Worm (Caenorhabditis elegans): ENCODE measurements around the gene F18E9.4.

The F18E9.4 gene

DNA sequence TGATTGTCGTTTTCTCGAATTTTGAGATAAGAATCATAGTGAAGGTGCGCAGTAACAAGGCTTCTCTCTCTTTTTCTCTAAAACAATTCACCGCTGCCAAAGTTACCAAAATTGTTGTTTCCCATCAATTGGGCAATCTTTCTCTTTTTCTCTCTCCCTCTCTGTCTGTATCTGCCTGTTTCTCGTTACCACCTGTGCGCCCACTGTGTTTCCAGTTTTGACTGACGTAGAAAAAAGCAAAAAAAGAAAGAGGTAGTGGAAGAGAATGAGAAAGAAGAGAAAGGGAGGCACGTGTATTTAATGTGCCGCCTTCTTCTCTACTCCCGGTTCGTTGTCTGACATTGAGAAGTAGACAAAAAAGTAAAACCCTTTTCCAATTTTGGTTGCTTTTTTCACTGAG lies 30.2 kb upstream of the F18E9.4 start:
- TF ChIP-seq nhr-48 (tag; optimal IDR thresholded peaks at IDR 0.05) (peak; percentile 71), hlh-11 (tag; optimal IDR thresholded peaks at IDR 0.05) (peak; percentile 94), spr-1 (tag; optimal IDR thresholded peaks at IDR 0.05) (peak; percentile 21), T20F7.1 (GFP tag; optimal IDR thresholded peaks at IDR 0.05) (peak; percentile 36), pqm-1 (tag; optimal IDR thresholded peaks at IDR 0.05) (peak; percentile 12), cey-2 (tag; optimal IDR thresholded peaks at IDR 0.05; ENCODE audit: borderline replicate concordance, insufficient read depth) (peak; percentile 65), set-16 (GFP tag; IDR thresholded peaks at IDR 0.05) (0 out of 2 replicates have a peak, but pooled peaks have one; percentile 8), hif-1 (tag; optimal IDR thresholded peaks at IDR 0.05) (peak in 1 of 2 experiments; percentile 72), rbr-2 (tag; optimal IDR thresholded peaks at IDR 0.05) (peak; percentile 31), dpl-1 (GFP tag; optimal IDR thresholded peaks at IDR 0.05) (peak; percentile 23), zfp-3 (GFP tag; conservative IDR thresholded peaks at IDR 0.05) (no peak), mxl-2 (GFP tag; conservative IDR thresholded peaks at IDR 0.05) (peak; percentile 81), lsy-2 (tag; optimal IDR thresholded peaks at IDR 0.05) (peak; percentile 37 to 59), ZK546.5 (tag; optimal IDR thresholded peaks at IDR 0.05) (no peak), lim-7 (GFP tag; IDR thresholded peaks at IDR 0.05) (no peak), mes-2 (tag; optimal IDR thresholded peaks at IDR 0.05; ENCODE audit: poor library complexity, severe bottlenecking) (peak; percentile 57), gei-8 (GFP tag; optimal IDR thresholded peaks at IDR 0.05) (no peak), unc-39 (tag; optimal IDR thresholded peaks at IDR 0.05) (no peak), nhr-42 (GFP tag; IDR thresholded peaks at IDR 0.05) (no peak), nhr-76 (tag; optimal IDR thresholded peaks at IDR 0.05) (peak; percentile 3), mep-1 (tag; optimal IDR thresholded peaks at IDR 0.05) (peak; percentile 75), zfp-2 (tag; optimal IDR thresholded peaks at IDR 0.05) (no peak), dmd-6 (GFP tag; IDR thresholded peaks at IDR 0.05) (peak; percentile 90), ztf-11 (tag; optimal IDR thresholded peaks at IDR 0.05) (no peak), hmg-1.1 (GFP tag; IDR thresholded peaks at IDR 0.05) (peak; percentile 47; the same call in 1 of the 2 replicates), lin-39 (tag; optimal IDR thresholded peaks at IDR 0.05) (no peak), nhr-102 (tag; optimal IDR thresholded peaks at IDR 0.05) (peak; percentile 53), nhr-6 (tag; optimal IDR thresholded peaks at IDR 0.05) (peak; percentile 78), lin-15B (tag; optimal IDR thresholded peaks at IDR 0.05) (no peak), mdt-29 (GFP tag; IDR thresholded peaks at IDR 0.05) (no peak), aha-1 (tag) (peak; percentile 91), nhr-77 (tag; optimal IDR thresholded peaks at IDR 0.05) (peak; percentile 81), lin-1 (GFP tag; IDR thresholded peaks at IDR 0.05) (0 out of 2 replicates have a peak, but pooled peaks have one; percentile 18), mxl-3 (GFP tag; optimal IDR thresholded peaks at IDR 0.05) (peak; percentile 97), nhr-11 (tag; optimal IDR thresholded peaks at IDR 0.05) (peak; percentile 33), mdl-1 (tag; optimal IDR thresholded peaks at IDR 0.05) (peak; percentile 54 to 95), nhr-28 (tag; optimal IDR thresholded peaks at IDR 0.05) (peak; percentile 92), ceh-20 (GFP tag; IDR thresholded peaks at IDR 0.05) (0 out of 2 replicates have a peak, but pooled peaks have one; percentile 31), dve-1 (tag; optimal IDR thresholded peaks at IDR 0.05; ENCODE audit: insufficient read depth) (peak; percentile 87), daf-16 (GFP tag; optimal IDR thresholded peaks at IDR 0.05) (no peak), daf-16 (tag; optimal IDR thresholded peaks at IDR 0.05) (peak; percentile 75), arid-1 (GFP tag; conservative IDR thresholded peaks at IDR 0.05) (0 out of 2 replicates have a peak, but pooled peaks have one; percentile 24), pha-4 (GFP tag; IDR thresholded peaks at IDR 0.05) (peak; percentile 41; the same call in 1 of the 2 replicates), pha-4 (tag; optimal IDR thresholded peaks at IDR 0.05) (no peak), Y48G9A.11 (GFP tag; IDR thresholded peaks at IDR 0.05) (no peak), T26A8.4 (GFP tag; IDR thresholded peaks at IDR 0.05) (peak; percentile 71), unc-62 (GFP tag; optimal IDR thresholded peaks at IDR 0.05 in 1 of 2) (no peak), unc-62 (tag; optimal IDR thresholded peaks at IDR 0.05) (no peak), tra-1 (GFP tag; IDR thresholded peaks at IDR 0.05) (peak; percentile 88), daf-12 (tag; optimal IDR thresholded peaks at IDR 0.05) (no peak), lin-38 (GFP tag; IDR thresholded peaks at IDR 0.05) (peak; percentile 23; the same call in 1 of the 2 replicates)
